Worm (Caenorhabditis elegans) whole organism, L2 larva: ENCODE results near the gene tsp-14.

ENCODE experiments used
- C34F6.9 ChIP-seq: fragments of 150-350 bp; optimal IDR thresholded peaks from 2 replicates; lab custom pipeline; 2014; ENCODE audit warnings: missing biosample characterization, missing genetic modification characterization
- R02D3.7 ChIP-seq: fragments of 150-350 bp; optimal IDR thresholded peaks from 2 replicates; lab custom pipeline; 2014; ENCODE audit warnings: missing biosample characterization, missing genetic modification characterization
- Y55F3AM.14 ChIP-seq: fragments of 200-800 bp; sonication (Bioruptor generic); optimal IDR thresholded peaks from 2 replicates; lab custom pipeline; 2018; ENCODE audit warnings: mild to moderate bottlenecking, missing genetic modification characterization, missing compliant biosample characterization
- blmp-1 ChIP-seq: sonication (generic microtip); optimal IDR thresholded peaks from 2 replicates; lab custom pipeline; 2017; ENCODE audit warnings: missing genetic modification characterization, mild to moderate bottlenecking, missing compliant biosample characterization, antibody characterized with exemption, moderate library complexity; ENCODE audit not compliant: insufficient read depth
- ceh-16 ChIP-seq: fragments of 150-350 bp; optimal IDR thresholded peaks from 2 replicates; lab custom pipeline; 2014; ENCODE audit warnings: missing biosample characterization, missing genetic modification characterization
- ceh-82 ChIP-seq: fragments of 150-350 bp; optimal IDR thresholded peaks from 2 replicates; lab custom pipeline; 2014; ENCODE audit warnings: missing biosample characterization, missing genetic modification characterization
- crh-2 ChIP-seq: sonication (generic microtip); optimal IDR thresholded peaks from 2 replicates; lab custom pipeline; 2017; ENCODE audit warnings: missing biosample characterization, missing genetic modification characterization
- egl-27 ChIP-seq: sonication (generic microtip); optimal IDR thresholded peaks from 3 replicates; lab custom pipeline; 2017; ENCODE audit warnings: missing biosample characterization, missing genetic modification reagents, missing genetic modification characterization
- fos-1 ChIP-seq: fragments of 150-350 bp; optimal IDR thresholded peaks from 2 replicates; lab custom pipeline; 2014; ENCODE audit warnings: missing biosample characterization, missing genetic modification characterization
- gmeb-1 ChIP-seq: fragments of 150-350 bp; optimal IDR thresholded peaks from 2 replicates; lab custom pipeline; 2014; ENCODE audit warnings: missing biosample characterization, missing genetic modification characterization
- lin-13 ChIP-seq: fragments of 150-350 bp; optimal IDR thresholded peaks from 2 replicates; lab custom pipeline; 2014; ENCODE audit warnings: missing biosample characterization, missing genetic modification reagents, missing genetic modification characterization
- lsy-2 ChIP-seq, 2 experiments: fragments of 150-350 bp in 1 of 2; sonication (generic microtip) in 1 of 2; optimal IDR thresholded peaks; 2 replicates each; lab custom pipeline; 2014 to 2017; ENCODE audit warnings: missing biosample characterization in 2 of 2, missing genetic modification characterization in 2 of 2
- nhr-11 ChIP-seq: fragments of 150-350 bp; optimal IDR thresholded peaks from 2 replicates; lab custom pipeline; 2014; ENCODE audit warnings: missing biosample characterization, missing genetic modification characterization
- nhr-12 ChIP-seq: fragments of 150-350 bp; optimal IDR thresholded peaks from 2 replicates; lab custom pipeline; 2014; ENCODE audit warnings: missing biosample characterization, missing genetic modification characterization
- nhr-129 ChIP-seq: fragments of 150-350 bp; optimal IDR thresholded peaks from 2 replicates; lab custom pipeline; 2014; ENCODE audit warnings: missing biosample characterization, missing genetic modification characterization
- nhr-21 ChIP-seq: fragments of 150-350 bp; optimal IDR thresholded peaks from 2 replicates; lab custom pipeline; 2014; ENCODE audit warnings: missing biosample characterization, missing genetic modification characterization
- nhr-6 ChIP-seq: fragments of 150-350 bp; optimal IDR thresholded peaks from 2 replicates; lab custom pipeline; 2014; ENCODE audit warnings: missing biosample characterization, missing genetic modification characterization
- sma-3 ChIP-seq: sonication (generic microtip); optimal IDR thresholded peaks from 2 replicates; lab custom pipeline; 2016; ENCODE audit warnings: missing genetic modification reagents, missing genetic modification characterization, missing compliant biosample characterization
- sma-9 ChIP-seq, 2 experiments: fragments of 150-350 bp in 1 of 2; sonication (generic microtip) in 1 of 2; optimal IDR thresholded peaks; 2 replicates each; lab custom pipeline; 2014 to 2016; ENCODE audit warnings: missing genetic modification characterization in 2 of 2, mild to moderate bottlenecking in 1 of 2, missing biosample characterization in 1 of 2, missing compliant biosample characterization in 1 of 2, missing genetic modification reagents in 1 of 2, moderate library complexity in 1 of 2
- unc-55 ChIP-seq: fragments of 150-350 bp; sonication (generic microtip); optimal IDR thresholded peaks from 3 replicates; lab custom pipeline; 2014; ENCODE audit warnings: missing biosample characterization, missing genetic modification reagents, missing genetic modification characterization
- ztf-1 ChIP-seq: fragments of 200-800 bp; sonication (Bioruptor generic); conservative IDR thresholded peaks from 2 replicates; pipeline ENCODE4 v1.3.6; 2022; ENCODE audit warnings: missing genetic modification characterization, missing compliant biosample characterization

The tsp-14 gene

ce11 chrX:4818252-4818651 lies 58.5 kb downstream of the tsp-14 start, which contains the start of gene R08E3.3:
Gene R08E3.3, plus strand, starts transcription at chrX:4818593.
- TF ChIP-seq ceh-16 = no peak
- TF ChIP-seq nhr-129 (tag; lab: Kevin White, UChicago) = peak; percentile 47
- peak; percentile 37 for TF ChIP-seq gmeb-1
- no peak for TF ChIP-seq nhr-12
- no peak for TF ChIP-seq fos-1 (tag; lab: Kevin White, UChicago)
- no peak for TF ChIP-seq egl-27 (tag; lab: Kevin White, UChicago)
- no peak for TF ChIP-seq R02D3.7 (tag; lab: Kevin White, UChicago)
- peak; percentile 84 to 97 for TF ChIP-seq lsy-2 (tag; optimal IDR thresholded peaks at IDR 0.05; lab: Kevin White, UChicago)
- peak; percentile 9 for TF ChIP-seq sma-9 (GFP tag; optimal IDR thresholded peaks at IDR 0.05; lab: Kevin White, UChicago)
- no peak for TF ChIP-seq sma-9 (tag; optimal IDR thresholded peaks at IDR 0.05; lab: Kevin White, UChicago)
- no peak for TF ChIP-seq blmp-1 (tag; lab: Kevin White, UChicago)
- peak; percentile 43 for TF ChIP-seq unc-55 (GFP tag; lab: Kevin White, UChicago)
- TF ChIP-seq ztf-1 (GFP tag; lab: Robert Waterston, UW) = no peak
- peak; percentile 40 for TF ChIP-seq crh-2 (tag; lab: Kevin White, UChicago)
- peak; percentile 4 for TF ChIP-seq nhr-21 (tag; lab: Kevin White, UChicago)
- no peak for TF ChIP-seq ceh-82 (tag; lab: Kevin White, UChicago)
- TF ChIP-seq lin-13 (GFP tag; lab: Kevin White, UChicago) = no peak
- no peak for TF ChIP-seq nhr-6
- no peak for TF ChIP-seq Y55F3AM.14
- TF ChIP-seq C34F6.9 = peak; percentile 41
- TF ChIP-seq nhr-11 (tag; lab: Kevin White, UChicago) = no peak
- TF ChIP-seq sma-3 (GFP tag; lab: Kevin White, UChicago) = peak; percentile 3
